Worm (Caenorhabditis elegans): ENCODE results near the gene act-2.
A peak's percentile ranks its signal among the peaks of the same experiment; 100 is the strongest.

The act-2 gene

ce11 chrV:11046730-11047129, 31.2 kb downstream of the act-2 start, which contains the start of gene dhs-18:
Gene dhs-18 (minus strand): TSS chrV:11046833.
- no peak for TF ChIP-seq F23B12.7 (tag; optimal IDR thresholded peaks at IDR 0.05; ENCODE audit: insufficient read depth)
- TF ChIP-seq nhr-80 (tag; optimal IDR thresholded peaks at IDR 0.05): peak; percentile 14
- TF ChIP-seq ceh-100 (GFP tag; IDR thresholded peaks at IDR 0.05): no peak
- no peak for TF ChIP-seq B0035.1 (tag; optimal IDR thresholded peaks at IDR 0.05)
- TF ChIP-seq dpl-1 (GFP tag; optimal IDR thresholded peaks at IDR 0.05): no peak
- no peak for TF ChIP-seq B0336.3 (GFP tag; IDR thresholded peaks at IDR 0.05)

- no peak for TF ChIP-seq atf-7 (tag; optimal IDR thresholded peaks at IDR 0.05)
- TF ChIP-seq chd-7 (tag; optimal IDR thresholded peaks at IDR 0.05): no peak
- TF ChIP-seq repo-1 (tag; optimal IDR thresholded peaks at IDR 0.05): no peak
- TF ChIP-seq sptf-2 (GFP tag; optimal IDR thresholded peaks at IDR 0.05): no peak
- TF ChIP-seq Y53G8AR.9 (GFP tag; conservative IDR thresholded peaks at IDR 0.05): no peak
- no peak for TF ChIP-seq B0336.3 (GFP tag; IDR thresholded peaks at IDR 0.05)
- no peak for TF ChIP-seq ztf-6 (GFP tag; IDR thresholded peaks at IDR 0.05)
- no peak for TF ChIP-seq aptf-2 (GFP tag; conservative IDR thresholded peaks at IDR 0.05)
- TF ChIP-seq let-526 (GFP tag; IDR thresholded peaks at IDR 0.05): no peak
- no peak for TF ChIP-seq F22D6.2 (tag; optimal IDR thresholded peaks at IDR 0.05)
- TF ChIP-seq F10E7.11 (tag; optimal IDR thresholded peaks at IDR 0.05): no peak
- no peak for TF ChIP-seq ztf-28 (GFP tag; IDR thresholded peaks at IDR 0.05)
- TF ChIP-seq egl-44 (GFP tag; IDR thresholded peaks at IDR 0.05): no peak
- no peak for TF ChIP-seq K11D2.4 (GFP tag; IDR thresholded peaks at IDR 0.05)
- TF ChIP-seq Y95B8A.8 (GFP tag; IDR thresholded peaks at IDR 0.05): no peak
- TF ChIP-seq F23B12.7 (tag; optimal IDR thresholded peaks at IDR 0.05; ENCODE audit: insufficient read depth): no peak
- TF ChIP-seq ets-4 (GFP tag; optimal IDR thresholded peaks at IDR 0.05): no peak
- TF ChIP-seq hmg-20 (GFP tag; IDR thresholded peaks at IDR 0.05): no peak
- TF ChIP-seq gei-17 (GFP tag; optimal IDR thresholded peaks at IDR 0.05): no peak
- no peak for TF ChIP-seq F33H1.4 (GFP tag; IDR thresholded peaks at IDR 0.05)
These were observed 34.2 kb downstream of the act-2 start, which contains the start of gene C45B11.6 for ce11 chrV:11043767-11044166. Gene C45B11.6 (plus strand): TSS chrV:11044067.

ce11 chrV:11042538-11042937, 35.4 kb downstream of the act-2 start, which contains the start of gene C45B11.2:
Gene C45B11.2 (plus strand): TSS chrV:11042710.
- TF ChIP-seq cebp-1 (GFP tag; IDR thresholded peaks at IDR 0.05) (0 out of 2 replicates have a peak, but pooled peaks have one; percentile 35), cebp-1 (tag; optimal IDR thresholded peaks at IDR 0.05) (peak; percentile 83), rcor-1 (GFP tag; IDR thresholded peaks at IDR 0.05) (no peak), nhr-80 (tag; optimal IDR thresholded peaks at IDR 0.05) (peak; percentile 7)

- TF ChIP-seq lsy-27 (tag; optimal IDR thresholded peaks at IDR 0.05; ENCODE audit: borderline replicate concordance, insufficient read depth) (no peak), ceh-91 (GFP tag; IDR thresholded peaks at IDR 0.05) (no peak), mcd-1 (GFP tag; IDR thresholded peaks at IDR 0.05) (no peak), lsl-1 (GFP tag; optimal IDR thresholded peaks at IDR 0.05) (no peak), somi-1 (GFP tag; optimal IDR thresholded peaks at IDR 0.05) (no peak), tbx-9 (tag; optimal IDR thresholded peaks at IDR 0.05; ENCODE audit: borderline replicate concordance) (no peak), Y67H2A.10 (GFP tag; conservative IDR thresholded peaks at IDR 0.05) (no peak), mel-28 (tag; optimal IDR thresholded peaks at IDR 0.05; ENCODE audit: borderline replicate concordance) (no peak), unc-62 (GFP tag; optimal IDR thresholded peaks at IDR 0.05) (no peak), sdz-38 (tag; optimal IDR thresholded peaks at IDR 0.05) (no peak)
These were observed 36.5 kb downstream of the act-2 start, which contains the start of gene C45B11.5 for ce11 chrV:11041499-11041898. Gene C45B11.5 (plus strand): TSS chrV:11041799.

Data from whole organism, young adult.